Worm (Caenorhabditis elegans): ENCODE measurements around the gene F07C3.9.

F07C3.9 gene

ce11 chrV:9212499-9212898, 41.9 kb downstream of the F07C3.9 start:
- TF ChIP-seq R02D3.7 (tag; optimal IDR thresholded peaks at IDR 0.05) (no peak), crh-2 (tag; optimal IDR thresholded peaks at IDR 0.05) (peak; percentile 77), aly-2 (tag; optimal IDR thresholded peaks at IDR 0.05) (no peak), sma-3 (GFP tag; optimal IDR thresholded peaks at IDR 0.05) (peak; percentile 16), F13H6.1 (tag; optimal IDR thresholded peaks at IDR 0.05) (peak; percentile 21), ceh-82 (tag; optimal IDR thresholded peaks at IDR 0.05) (no peak), zag-1 (tag; optimal IDR thresholded peaks at IDR 0.05) (no peak), lin-39 (tag; optimal IDR thresholded peaks at IDR 0.05) (no peak), unc-62 (GFP tag; optimal IDR thresholded peaks at IDR 0.05) (no peak), elt-1 (tag; optimal IDR thresholded peaks at IDR 0.05) (no peak), nhr-6 (tag; optimal IDR thresholded peaks at IDR 0.05) (peak; percentile 29), ama-1 (optimal IDR thresholded peaks at IDR 0.05) (no peak), snpc-4 (tag; optimal IDR thresholded peaks at IDR 0.05) (peak; percentile 18), sma-9 (GFP tag; optimal IDR thresholded peaks at IDR 0.05) (peak; percentile 51), sma-9 (tag; optimal IDR thresholded peaks at IDR 0.05) (no peak), nhr-129 (tag; optimal IDR thresholded peaks at IDR 0.05) (peak; percentile 80), nhr-11 (tag; optimal IDR thresholded peaks at IDR 0.05) (no peak), skn-1 (tag; optimal IDR thresholded peaks at IDR 0.05) (no peak), nhr-23 (tag; optimal IDR thresholded peaks at IDR 0.05) (no peak), lin-11 (tag; optimal IDR thresholded peaks at IDR 0.05) (no peak), egl-27 (tag; optimal IDR thresholded peaks at IDR 0.05) (no peak), ztf-4 (tag; optimal IDR thresholded peaks at IDR 0.05) (no peak), alr-1 (tag; optimal IDR thresholded peaks at IDR 0.05) (no peak), C34F6.9 (tag; optimal IDR thresholded peaks at IDR 0.05) (peak; percentile 89), unc-55 (GFP tag; optimal IDR thresholded peaks at IDR 0.05) (peak; percentile 91), elt-3 (tag; optimal IDR thresholded peaks at IDR 0.05) (no peak), mdl-1 (tag; optimal IDR thresholded peaks at IDR 0.05) (peak in 1 of 2 experiments; percentile 27), ztf-1 (GFP tag; conservative IDR thresholded peaks at IDR 0.05) (no peak), lsy-2 (tag; optimal IDR thresholded peaks at IDR 0.05) (peak in 1 of 2 experiments; percentile 82), dmd-4 (tag; optimal IDR thresholded peaks at IDR 0.05) (no peak), lin-13 (GFP tag; optimal IDR thresholded peaks at IDR 0.05) (peak; percentile 55), nhr-21 (tag; optimal IDR thresholded peaks at IDR 0.05) (peak; percentile 30), nhr-12 (tag; optimal IDR thresholded peaks at IDR 0.05) (no peak), ZK546.5 (tag; optimal IDR thresholded peaks at IDR 0.05) (no peak), mab-5 (tag; optimal IDR thresholded peaks at IDR 0.05) (no peak), gmeb-1 (tag; optimal IDR thresholded peaks at IDR 0.05) (peak; percentile 47), ceh-16 (tag; optimal IDR thresholded peaks at IDR 0.05) (no peak), nhr-77 (tag; optimal IDR thresholded peaks at IDR 0.05) (no peak), mbf-1 (tag; optimal IDR thresholded peaks at IDR 0.05) (no peak), Y55F3AM.14 (GFP tag; optimal IDR thresholded peaks at IDR 0.05) (no peak), blmp-1 (tag; optimal IDR thresholded peaks at IDR 0.05; ENCODE audit: insufficient read depth) (no peak), sem-4 (tag; optimal IDR thresholded peaks at IDR 0.05) (no peak), peb-1 (tag; optimal IDR thresholded peaks at IDR 0.05) (no peak), nhr-25 (tag; optimal IDR thresholded peaks at IDR 0.05) (no peak), unc-39 (tag; optimal IDR thresholded peaks at IDR 0.05) (no peak), nhr-10 (tag; optimal IDR thresholded peaks at IDR 0.05) (no peak), ztf-11 (tag; optimal IDR thresholded peaks at IDR 0.05) (no peak), fos-1 (tag; optimal IDR thresholded peaks at IDR 0.05) (peak; percentile 92), nhr-237 (tag; optimal IDR thresholded peaks at IDR 0.05) (no peak)
